Fruit fly (Drosophila melanogaster) whole organism: ENCODE data around the gene CG6163.

Experiments used
- CG8478 ChIP-seq: fragments of >200 bp; optimal IDR thresholded peaks from 2 replicates; lab custom pipeline; 2018; ENCODE audit warnings: inconsistent platforms
- Dll ChIP-seq: fragments of >200 bp; optimal IDR thresholded peaks from 2 replicates; lab custom pipeline; 2017
- EcR ChIP-seq, 2 experiments: fragments of >200 bp; optimal IDR thresholded peaks; 2 replicates each; lab custom pipeline; 2017; ENCODE audit warnings: missing biosample characterization in 2 of 2, missing genetic modification characterization in 2 of 2, missing genetic modification reagents in 2 of 2
- pan ChIP-seq: fragments of >200 bp; optimal IDR thresholded peaks from 2 replicates; lab custom pipeline; 2017
- psq ChIP-seq: fragments of >200 bp; optimal IDR thresholded peaks from 2 replicates; lab custom pipeline; 2017
- usp ChIP-seq: fragments of >200 bp; optimal IDR thresholded peaks from 2 replicates; lab custom pipeline; 2017; ENCODE audit warnings: missing biosample characterization, missing genetic modification characterization, mixed read lengths

dm6 chr3L:11403542-11403941 lies 38.9 kb upstream of the CG6163 start:
- TF ChIP-seq CG8478 (lab: Kevin White, UChicago) (no peak), EcR (GFP tag; optimal IDR thresholded peaks at IDR 0.05; lab: Kevin White, UChicago) (no peak), pan (lab: Kevin White, UChicago) (peak; percentile 40), Dll (lab: Kevin White, UChicago) (no peak), usp (GFP tag; lab: Kevin White, UChicago) (no peak), psq (lab: Kevin White, UChicago) (no peak)
